Fruit fly (Drosophila melanogaster): ENCODE measurements around the gene CG31546.

CG31546 gene

dm6 chr3R:5587863-5588519 is 47.4 kb downstream of the CG31546 start, which contains the start of gene CG2926 (continued):
- TF ChIP-seq CG2116 (GFP tag; optimal IDR thresholded peaks at IDR 0.05) = peak; percentile 69
- TF ChIP-seq Chrac-16 (GFP tag; optimal IDR thresholded peaks at IDR 0.05) = no peak
- no peak for TF ChIP-seq CG18476 (GFP tag; optimal IDR thresholded peaks at IDR 0.05)
- TF ChIP-seq H2.0 (GFP tag; IDR thresholded peaks at IDR 0.05) = no peak
- TF ChIP-seq tgo (GFP tag; IDR thresholded peaks at IDR 0.05) = no peak; the same call in 2 of the 3 replicates
- TF ChIP-seq gsb-n (tag; optimal IDR thresholded peaks at IDR 0.05) = no peak
- no peak for TF ChIP-seq CG11560 (tag; IDR thresholded peaks at IDR 0.05)
- TF ChIP-seq grn (GFP tag; optimal IDR thresholded peaks at IDR 0.05) = no peak
- no peak for TF ChIP-seq bowl (GFP tag; IDR thresholded peaks at IDR 0.05)
- TF ChIP-seq Bteb2 (GFP tag; optimal IDR thresholded peaks at IDR 0.05) = no peak
- TF ChIP-seq CG2129 (GFP tag; IDR thresholded peaks at IDR 0.05; ENCODE audit: partially characterized antibody) = peak; percentile 68
- peak; percentile 31 for TF ChIP-seq CG3163 (GFP tag; optimal IDR thresholded peaks at IDR 0.05)
- TF ChIP-seq ham (GFP tag; IDR thresholded peaks at IDR 0.05) = no peak
- no peak for TF ChIP-seq gcm2 (GFP tag; optimal IDR thresholded peaks at IDR 0.05)
- TF ChIP-seq CG4854 (GFP tag; optimal IDR thresholded peaks at IDR 0.05) = no peak
- no peak for TF ChIP-seq CG7839 (tag; optimal IDR thresholded peaks at IDR 0.05)
- peak; percentile 62 for TF ChIP-seq CG12659 (GFP tag; optimal IDR thresholded peaks at IDR 0.05)
- no peak for TF ChIP-seq CG1647 (GFP tag; optimal IDR thresholded peaks at IDR 0.05)
- peak; percentile 91 for TF ChIP-seq ato (GFP tag; IDR thresholded peaks at IDR 0.05; ENCODE audit: partially characterized antibody)
- no peak for TF ChIP-seq trh (GFP tag; optimal IDR thresholded peaks at IDR 0.05)
- TF ChIP-seq Stat92E (GFP tag; optimal IDR thresholded peaks at IDR 0.05) = peak in 1 of 3 experiments; percentile 29
- peak; percentile 55 for TF ChIP-seq chm (GFP tag; IDR thresholded peaks at IDR 0.05)
- no peak for TF ChIP-seq so (GFP tag; IDR thresholded peaks at IDR 0.05)
- TF ChIP-seq chif (GFP tag; optimal IDR thresholded peaks at IDR 0.05) = peak in 1 of 2 experiments; percentile 51
- TF ChIP-seq tin (GFP tag; optimal IDR thresholded peaks at IDR 0.05) = peak; percentile 29
- TF ChIP-seq disco-r (GFP tag; optimal IDR thresholded peaks at IDR 0.05) = no peak
- no peak for TF ChIP-seq Gsc (GFP tag; IDR thresholded peaks at IDR 0.05)
- no peak for TF ChIP-seq bcd (GFP tag; optimal IDR thresholded peaks at IDR 0.05)
- TF ChIP-seq seq (GFP tag; IDR thresholded peaks at IDR 0.05) = no peak
- TF ChIP-seq dimm (GFP tag; IDR thresholded peaks at IDR 0.05) = no peak
- TF ChIP-seq sug (tag; optimal IDR thresholded peaks at IDR 0.05) = no peak
- TF ChIP-seq Sry-β (GFP tag; optimal IDR thresholded peaks at IDR 0.05) = no peak
- no peak for TF ChIP-seq twi (tag; optimal IDR thresholded peaks at IDR 0.05)
- peak; percentile 13 for TF ChIP-seq emc (GFP tag; optimal IDR thresholded peaks at IDR 0.05)
- TF ChIP-seq HmgD (GFP tag; optimal IDR thresholded peaks at IDR 0.05) = peak; percentile 41
- TF ChIP-seq CG30431 (GFP tag; optimal IDR thresholded peaks at IDR 0.05) = no peak
- peak; percentile 37 for TF ChIP-seq nmo (GFP tag; optimal IDR thresholded peaks at IDR 0.05)
- TF ChIP-seq grau (tag; optimal IDR thresholded peaks at IDR 0.05) = no peak
- TF ChIP-seq Eip74EF (GFP tag; optimal IDR thresholded peaks at IDR 0.05) = no peak
- no peak for TF ChIP-seq chn (GFP tag; optimal IDR thresholded peaks at IDR 0.05)
- no peak for TF ChIP-seq CG10959 (GFP tag; IDR thresholded peaks at IDR 0.05)
- no peak for TF ChIP-seq lov (optimal IDR thresholded peaks at IDR 0.05)
- TF ChIP-seq lov (GFP tag; IDR thresholded peaks at IDR 0.05) = 0 out of 3 replicates have a peak, but pooled peaks have one; percentile 5
- no peak for TF ChIP-seq CkIIα-i1 (GFP tag; IDR thresholded peaks at IDR 0.05)
- TF ChIP-seq ap (GFP tag; IDR thresholded peaks at IDR 0.05) = no peak
- no peak for TF ChIP-seq CG3065 (GFP tag; optimal IDR thresholded peaks at IDR 0.05)
- TF ChIP-seq salm (tag; optimal IDR thresholded peaks at IDR 0.05) = no peak
- TF ChIP-seq ttk (GFP tag; IDR thresholded peaks at IDR 0.05) = 0 out of 2 replicates have a peak, but pooled peaks have one; percentile 5
- TF ChIP-seq Hey (tag; optimal IDR thresholded peaks at IDR 0.05) = no peak
- no peak for TF ChIP-seq CG8089 (GFP tag; optimal IDR thresholded peaks at IDR 0.05)
- no peak for TF ChIP-seq CG13775 (GFP tag; optimal IDR thresholded peaks at IDR 0.05)
